Worm (Caenorhabditis elegans) whole organism, L2 larva: ENCODE measurements around the gene kgb-2.

Experiments
- R02D3.7 ChIP-seq: fragments of 150-350 bp; optimal IDR thresholded peaks from 2 replicates; lab custom pipeline; 2014; ENCODE audit warnings: missing biosample characterization, missing genetic modification characterization
- aly-2 ChIP-seq: fragments of 150-350 bp; optimal IDR thresholded peaks from 2 replicates; lab custom pipeline; 2014; ENCODE audit warnings: missing biosample characterization, missing genetic modification characterization
- ceh-16 ChIP-seq: fragments of 150-350 bp; optimal IDR thresholded peaks from 2 replicates; lab custom pipeline; 2014; ENCODE audit warnings: missing biosample characterization, missing genetic modification characterization
- nhr-10 ChIP-seq: sonication (generic microtip); optimal IDR thresholded peaks from 2 replicates; lab custom pipeline; 2017; ENCODE audit warnings: missing biosample characterization, missing genetic modification characterization
- nhr-21 ChIP-seq: fragments of 150-350 bp; optimal IDR thresholded peaks from 2 replicates; lab custom pipeline; 2014; ENCODE audit warnings: missing biosample characterization, missing genetic modification characterization
- nhr-237 ChIP-seq: fragments of 150-350 bp; optimal IDR thresholded peaks from 2 replicates; lab custom pipeline; 2014; ENCODE audit warnings: missing biosample characterization, missing genetic modification characterization
- nhr-25 ChIP-seq: fragments of 150-350 bp; sonication (generic microtip); optimal IDR thresholded peaks from 3 replicates; lab custom pipeline; 2014; ENCODE audit warnings: missing biosample characterization, missing genetic modification characterization
- snpc-4 ChIP-seq: fragments of 150-350 bp; optimal IDR thresholded peaks from 2 replicates; lab custom pipeline; 2014; ENCODE audit warnings: missing biosample characterization, missing genetic modification characterization
- unc-62 ChIP-seq: fragments of 150-350 bp; optimal IDR thresholded peaks from 2 replicates; lab custom pipeline; 2014; ENCODE audit warnings: missing biosample characterization, missing genetic modification reagents, missing genetic modification characterization

- no peak for TF ChIP-seq unc-62 (GFP tag; lab: Kevin White, UChicago)
- no peak for TF ChIP-seq nhr-21 (tag; lab: Kevin White, UChicago)
- no peak for TF ChIP-seq R02D3.7
- TF ChIP-seq nhr-237 (tag; lab: Kevin White, UChicago): no peak
- TF ChIP-seq snpc-4 (tag; lab: Kevin White, UChicago): no peak
- no peak for TF ChIP-seq ceh-16
- no peak for TF ChIP-seq aly-2 (tag; lab: Kevin White, UChicago)
- TF ChIP-seq nhr-10 (tag; lab: Kevin White, UChicago): no peak
- TF ChIP-seq nhr-25: no peak
These were observed 18.0 kb downstream of the kgb-2 start, which contains the start of the genes cha-1 and unc-17 for ce11 chrIV:3624597-3624996.
